Worm (Caenorhabditis elegans) whole organism, L2 larva: Measurements from ENCODE around the gene cyn-10.

Source experiments
- R02D3.7 ChIP-seq: fragments of 150-350 bp; optimal IDR thresholded peaks from 2 replicates; lab custom pipeline; 2014; ENCODE audit warnings: missing biosample characterization, missing genetic modification characterization
- ZK546.5 ChIP-seq: sonication (generic microtip); optimal IDR thresholded peaks from 2 replicates; lab custom pipeline; 2017; ENCODE audit warnings: missing biosample characterization, missing genetic modification characterization
- aly-2 ChIP-seq: fragments of 150-350 bp; optimal IDR thresholded peaks from 2 replicates; lab custom pipeline; 2014; ENCODE audit warnings: missing biosample characterization, missing genetic modification characterization
- ama-1 ChIP-seq: fragments of 150-350 bp; optimal IDR thresholded peaks from 2 replicates; lab custom pipeline; 2018; ENCODE audit warnings: inconsistent platforms
- nhr-12 ChIP-seq: fragments of 150-350 bp; optimal IDR thresholded peaks from 2 replicates; lab custom pipeline; 2014; ENCODE audit warnings: missing biosample characterization, missing genetic modification characterization
- nhr-237 ChIP-seq: fragments of 150-350 bp; optimal IDR thresholded peaks from 2 replicates; lab custom pipeline; 2014; ENCODE audit warnings: missing biosample characterization, missing genetic modification characterization
- nhr-25 ChIP-seq: fragments of 150-350 bp; sonication (generic microtip); optimal IDR thresholded peaks from 3 replicates; lab custom pipeline; 2014; ENCODE audit warnings: missing biosample characterization, missing genetic modification characterization
- nhr-77 ChIP-seq: fragments of 150-350 bp; optimal IDR thresholded peaks from 2 replicates; lab custom pipeline; 2014; ENCODE audit warnings: missing biosample characterization, missing genetic modification characterization
- unc-39 ChIP-seq: fragments of 150-350 bp; optimal IDR thresholded peaks from 2 replicates; lab custom pipeline; 2014; ENCODE audit warnings: missing biosample characterization, missing genetic modification characterization
- unc-55 ChIP-seq: fragments of 150-350 bp; sonication (generic microtip); optimal IDR thresholded peaks from 3 replicates; lab custom pipeline; 2014; ENCODE audit warnings: missing biosample characterization, missing genetic modification reagents, missing genetic modification characterization
- ztf-11 ChIP-seq: sonication (generic microtip); optimal IDR thresholded peaks from 2 replicates; lab custom pipeline; 2017; ENCODE audit warnings: missing biosample characterization, missing genetic modification characterization

- no peak for TF ChIP-seq ztf-11 (tag; lab: Kevin White, UChicago)
- TF ChIP-seq nhr-77 (tag; lab: Kevin White, UChicago) = no peak
- TF ChIP-seq nhr-25 = no peak
- no peak for TF ChIP-seq ZK546.5
- TF ChIP-seq nhr-12 = no peak
- TF ChIP-seq unc-55 = no peak
- no peak for TF ChIP-seq ama-1 (lab: Kevin White, UChicago)
- no peak for TF ChIP-seq nhr-237
- no peak for TF ChIP-seq R02D3.7 (tag; lab: Kevin White, UChicago)
- no peak for TF ChIP-seq aly-2 (tag; lab: Kevin White, UChicago)
- TF ChIP-seq unc-39 (tag; lab: Kevin White, UChicago) = no peak
These were observed 23.6 kb downstream of the cyn-10 start for ce11 chrII:6889580-6889922.
